Fruit fly (Drosophila melanogaster): ENCODE data around the gene Gba1b.

Gba1b gene

DNA sequence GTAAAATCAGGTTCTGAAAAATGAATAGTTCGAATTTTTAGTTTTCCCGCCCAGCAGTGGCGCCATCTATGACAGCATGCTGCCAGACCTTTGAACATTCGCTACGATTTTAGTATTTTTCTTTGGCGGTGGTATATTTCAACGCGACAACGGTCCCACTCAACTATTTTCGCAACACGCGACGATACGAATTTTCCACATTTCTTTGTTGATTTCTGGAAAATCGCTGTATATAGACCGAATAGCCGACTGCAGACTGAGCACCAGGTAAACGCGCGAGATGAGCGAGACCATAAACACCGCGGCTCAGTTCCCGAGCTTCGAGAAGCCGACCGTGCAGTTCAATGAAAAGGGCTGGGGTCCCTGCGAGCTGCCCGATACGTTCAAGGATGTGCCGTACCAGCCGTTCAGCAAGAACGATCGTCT lies 24.7 kb upstream of the Gba1b start, which contains the start of gene eIF3d1 (continued):
- TF ChIP-seq CG9817 (tag; optimal IDR thresholded peaks at IDR 0.05) (no peak), CG12219 (GFP tag; optimal IDR thresholded peaks at IDR 0.05) (no peak), hth (optimal IDR thresholded peaks at IDR 0.05) (no peak), chm (GFP tag; IDR thresholded peaks at IDR 0.05) (0 out of 2 replicates have a peak, but pooled peaks have one; percentile 37), CG6654 (GFP tag; optimal IDR thresholded peaks at IDR 0.05) (no peak), CG2129 (GFP tag; IDR thresholded peaks at IDR 0.05; ENCODE audit: partially characterized antibody) (no peak), disco-r (GFP tag; optimal IDR thresholded peaks at IDR 0.05) (no peak), pros (GFP tag; optimal IDR thresholded peaks at IDR 0.05) (no peak), Rx (GFP tag; IDR thresholded peaks at IDR 0.05) (no peak), Scr (GFP tag; IDR thresholded peaks at IDR 0.05; ENCODE audit: partially characterized antibody) (peak; percentile 25), grn (GFP tag; optimal IDR thresholded peaks at IDR 0.05) (no peak), Dbx (GFP tag; IDR thresholded peaks at IDR 0.05) (no peak), CG11696 (GFP tag; IDR thresholded peaks at IDR 0.05) (no peak), ara (GFP tag; IDR thresholded peaks at IDR 0.05) (no peak), phol (tag; optimal IDR thresholded peaks at IDR 0.05) (peak; percentile 57), CG30020 (tag; optimal IDR thresholded peaks at IDR 0.05) (no peak), CG4707 (GFP tag; optimal IDR thresholded peaks at IDR 0.05) (no peak), CG33557 (GFP tag; optimal IDR thresholded peaks at IDR 0.05) (no peak), CG13424 (tag; optimal IDR thresholded peaks at IDR 0.05) (no peak), hb (GFP tag; IDR thresholded peaks at IDR 0.05; ENCODE audit: partially characterized antibody) (no peak), CG32772 (GFP tag; IDR thresholded peaks at IDR 0.05) (no peak), aop (GFP tag; IDR thresholded peaks at IDR 0.05) (no peak), gce (GFP tag; IDR thresholded peaks at IDR 0.05) (no peak), CG15601 (tag; optimal IDR thresholded peaks at IDR 0.05) (peak; percentile 18), CG6272 (GFP tag; IDR thresholded peaks at IDR 0.05) (no peak), CG3726 (GFP tag; IDR thresholded peaks at IDR 0.05) (no peak), eve (GFP tag; optimal IDR thresholded peaks at IDR 0.05) (no peak), wek (GFP tag; optimal IDR thresholded peaks at IDR 0.05) (no peak), CG6791 (GFP tag; IDR thresholded peaks at IDR 0.05; ENCODE audit: partially characterized antibody) (peak; percentile 57; the same call in 2 of the 3 replicates), CG14667 (GFP tag; IDR thresholded peaks at IDR 0.05) (no peak), CG9437 (GFP tag; optimal IDR thresholded peaks at IDR 0.05) (no peak), CG31388 (GFP tag; optimal IDR thresholded peaks at IDR 0.05) (no peak), CG33213 (GFP tag; optimal IDR thresholded peaks at IDR 0.05) (peak; percentile 22), CG11247 (GFP tag; IDR thresholded peaks at IDR 0.05) (no peak; the same call in 1 of the 2 replicates), toy (GFP tag; IDR thresholded peaks at IDR 0.05) (no peak), CG17612 (GFP tag; IDR thresholded peaks at IDR 0.05) (no peak), Ptx1 (GFP tag; IDR thresholded peaks at IDR 0.05) (0 out of 2 replicates have a peak, but pooled peaks have one; percentile 17), ERR (GFP tag; optimal IDR thresholded peaks at IDR 0.05) (no peak), dpn (GFP tag; optimal IDR thresholded peaks at IDR 0.05) (peak in 1 of 2 experiments; percentile 35), CG17802 (tag; optimal IDR thresholded peaks at IDR 0.05) (no peak), CG3838 (GFP tag; optimal IDR thresholded peaks at IDR 0.05) (no peak), Hand (GFP tag; optimal IDR thresholded peaks at IDR 0.05) (no peak), CG5953 (GFP tag; IDR thresholded peaks at IDR 0.05) (no peak), ken (GFP tag; IDR thresholded peaks at IDR 0.05) (peak; percentile 44; the same call in 1 of the 3 replicates), croc (GFP tag; conservative IDR thresholded peaks at IDR 0.05) (no peak), CG18262 (tag; optimal IDR thresholded peaks at IDR 0.05) (no peak), br (optimal IDR thresholded peaks at IDR 0.05) (no peak), cwo (GFP tag; optimal IDR thresholded peaks at IDR 0.05) (no peak), CG12155 (GFP tag; optimal IDR thresholded peaks at IDR 0.05) (peak; percentile 44), CG11723 (GFP tag; optimal IDR thresholded peaks at IDR 0.05) (no peak), CG15011 (GFP tag; optimal IDR thresholded peaks at IDR 0.05) (no peak), CG13775 (GFP tag; optimal IDR thresholded peaks at IDR 0.05) (no peak)
